Fruit fly (Drosophila melanogaster) whole organism, embryonic: ENCODE results near the gene CG6791.

Experiments
- Abd-B ChIP-seq: fragments of 200-800 bp; sonication (Bioruptor generic); optimal IDR thresholded peaks from 2 replicates; lab custom pipeline; 2018; ENCODE audit warnings: missing biosample characterization, mild to moderate bottlenecking, missing genetic modification characterization, moderate library complexity
- CG10366 ChIP-seq: fragments of 200-800 bp; sonication (Bioruptor generic); IDR thresholded peaks from 2 replicates; pipeline ENCODE4 v1.3.6; 2022; ENCODE audit warnings: missing biosample characterization, missing genetic modification characterization
- CG10543 ChIP-seq: fragments of 200-800 bp; sonication (Bioruptor generic); optimal IDR thresholded peaks from 3 replicates; lab custom pipeline; 2017; ENCODE audit warnings: missing biosample characterization, mild to moderate bottlenecking, missing genetic modification characterization, moderate library complexity
- CG11695 ChIP-seq: fragments of 200-800 bp; sonication (Bioruptor generic); IDR thresholded peaks from 3 replicates; pipeline ENCODE4 v1.3.6; 2022; ENCODE audit warnings: missing biosample characterization, missing genetic modification characterization
- CG11723 ChIP-seq: fragments of 200-800 bp; sonication (Bioruptor generic); optimal IDR thresholded peaks from 2 replicates; lab custom pipeline; 2017; ENCODE audit warnings: missing biosample characterization, mild to moderate bottlenecking, missing genetic modification characterization
- CG12236 ChIP-seq: fragments of 200-800 bp; sonication (Bioruptor generic); optimal IDR thresholded peaks from 2 replicates; lab custom pipeline; 2016; ENCODE audit warnings: missing biosample characterization, missing genetic modification characterization
- CG14965 ChIP-seq: fragments of 200-800 bp; sonication (Bioruptor generic); optimal IDR thresholded peaks from 2 replicates; lab custom pipeline; 2016; ENCODE audit warnings: missing biosample characterization, missing genetic modification characterization, borderline replicate concordance
- CG15479 ChIP-seq: fragments of 200-800 bp; sonication (Bioruptor generic); optimal IDR thresholded peaks from 3 replicates; lab custom pipeline; 2019; ENCODE audit warnings: missing biosample characterization, mild to moderate bottlenecking, missing genetic modification characterization, moderate library complexity
- CG17359 ChIP-seq: fragments of 200-800 bp; sonication (Bioruptor generic); optimal IDR thresholded peaks from 3 replicates; lab custom pipeline; 2018; ENCODE audit warnings: missing biosample characterization, mild to moderate bottlenecking, missing genetic modification characterization, moderate library complexity
- CG17802 ChIP-seq: fragments of 200-800 bp; sonication (Bioruptor generic); optimal IDR thresholded peaks from 2 replicates; lab custom pipeline; 2018; ENCODE audit warnings: missing biosample characterization, mild to moderate bottlenecking, missing genetic modification characterization, moderate library complexity
- CG2116 ChIP-seq: fragments of 200-800 bp; sonication (Bioruptor generic); optimal IDR thresholded peaks from 3 replicates; lab custom pipeline; 2018; ENCODE audit warnings: missing biosample characterization, mild to moderate bottlenecking, missing genetic modification characterization
- CG2712 ChIP-seq: fragments of 200-800 bp; optimal IDR thresholded peaks from 3 replicates; lab custom pipeline; 2019; ENCODE audit warnings: missing biosample characterization, mild to moderate bottlenecking, missing genetic modification characterization, moderate library complexity
- CG31224 ChIP-seq: fragments of 200-800 bp; sonication (Bioruptor generic); IDR thresholded peaks from 2 replicates; pipeline ENCODE4 v1.3.6; 2022; ENCODE audit warnings: missing biosample characterization, missing genetic modification characterization
- CG34422 ChIP-seq: fragments of 200-800 bp; sonication (Bioruptor generic); IDR thresholded peaks from 3 replicates; pipeline ENCODE4 v1.3.6; 2022; ENCODE audit warnings: missing biosample characterization, missing genetic modification characterization
- CG3995 ChIP-seq: fragments of 200-800 bp; sonication (Bioruptor generic); optimal IDR thresholded peaks from 3 replicates; lab custom pipeline; 2016; ENCODE audit warnings: missing biosample characterization, missing genetic modification characterization
- CG4820 ChIP-seq: fragments of 200-800 bp; sonication (Bioruptor generic); optimal IDR thresholded peaks from 3 replicates; lab custom pipeline; 2016; ENCODE audit warnings: missing biosample characterization, missing genetic modification characterization
- CG5180 ChIP-seq: fragments of 200-800 bp; sonication (Bioruptor generic); optimal IDR thresholded peaks from 3 replicates; lab custom pipeline; 2017; ENCODE audit warnings: missing biosample characterization, missing genetic modification characterization, mild to moderate bottlenecking, moderate library complexity, missing genetic modification reagents
- CG6689 ChIP-seq: fragments of 200-800 bp; sonication (Bioruptor generic); IDR thresholded peaks from 2 replicates; pipeline ENCODE4 v1.3.6; 2022; ENCODE audit warnings: missing biosample characterization, missing genetic modification characterization
- CG7357 ChIP-seq: fragments of 200-800 bp; sonication (Bioruptor generic); IDR thresholded peaks from 3 replicates; pipeline ENCODE4 v1.3.6; 2022; ENCODE audit warnings: missing biosample characterization, missing genetic modification characterization
- CG7556 ChIP-seq: fragments of 200-800 bp; sonication (Bioruptor generic); optimal IDR thresholded peaks from 2 replicates; lab custom pipeline; 2017; ENCODE audit warnings: missing biosample characterization, mild to moderate bottlenecking, missing genetic modification characterization
- CG8765 ChIP-seq: fragments of 200-800 bp; sonication (Bioruptor generic); IDR thresholded peaks from 2 replicates; pipeline ENCODE4 v1.3.6; 2022; ENCODE audit warnings: missing biosample characterization, missing genetic modification characterization
- CG9727 ChIP-seq: fragments of 200-800 bp; sonication (Bioruptor generic); optimal IDR thresholded peaks from 3 replicates; lab custom pipeline; 2017; ENCODE audit warnings: missing biosample characterization, mild to moderate bottlenecking, missing genetic modification characterization
- CHES-1-like ChIP-seq: fragments of 200-800 bp; sonication (Bioruptor generic); optimal IDR thresholded peaks from 2 replicates; lab custom pipeline; 2016; ENCODE audit warnings: missing biosample characterization, missing genetic modification characterization
- CrebB ChIP-seq: fragments of 200-800 bp; sonication (Bioruptor generic); optimal IDR thresholded peaks from 3 replicates; lab custom pipeline; 2018; ENCODE audit warnings: missing biosample characterization, mild to moderate bottlenecking, missing genetic modification characterization
- Fer1 ChIP-seq: fragments of 200-800 bp; sonication (Bioruptor generic); optimal IDR thresholded peaks from 2 replicates; lab custom pipeline; 2017; ENCODE audit warnings: missing biosample characterization, mild to moderate bottlenecking, missing genetic modification characterization
- Gsc ChIP-seq: fragments of 200-800 bp; sonication (Bioruptor generic); IDR thresholded peaks from 2 replicates; pipeline ENCODE4 v1.3.6; 2022; ENCODE audit warnings: missing biosample characterization, missing genetic modification characterization
- H2.0 ChIP-seq: fragments of 200-800 bp; sonication (Bioruptor generic); IDR thresholded peaks from 2 replicates; pipeline ENCODE4 v1.3.6; 2022; ENCODE audit warnings: missing biosample characterization, missing genetic modification characterization
- HLH54F ChIP-seq: fragments of 200-800 bp; sonication (Bioruptor generic); optimal IDR thresholded peaks from 3 replicates; lab custom pipeline; 2016; ENCODE audit warnings: missing biosample characterization, missing genetic modification characterization
- Jarid2 ChIP-seq: fragments of 200-800 bp; sonication (Bioruptor generic); optimal IDR thresholded peaks from 3 replicates; lab custom pipeline; 2017; ENCODE audit warnings: mild to moderate bottlenecking, missing biosample characterization, missing genetic modification reagents, missing genetic modification characterization
- Lim3 ChIP-seq: fragments of 200-800 bp; sonication (Bioruptor generic); IDR thresholded peaks from 2 replicates; pipeline ENCODE4 v1.3.6; 2022; ENCODE audit warnings: missing biosample characterization, missing genetic modification characterization
- MBD-R2 ChIP-seq: fragments of 200-800 bp; sonication (Bioruptor generic); IDR thresholded peaks from 2 replicates; pipeline ENCODE4 v1.3.6; 2022; ENCODE audit warnings: missing biosample characterization, missing genetic modification characterization
- NC2α ChIP-seq: fragments of 200-800 bp; sonication (Bioruptor generic); optimal IDR thresholded peaks from 2 replicates; lab custom pipeline; 2016; ENCODE audit warnings: missing biosample characterization, missing genetic modification characterization
- Ravus ChIP-seq: fragments of 200-800 bp; sonication (Bioruptor generic); IDR thresholded peaks from 2 replicates; pipeline ENCODE4 v1.3.6; 2022; ENCODE audit warnings: missing biosample characterization, missing genetic modification characterization
- Sry-β ChIP-seq: fragments of 200-800 bp; sonication (Bioruptor generic); optimal IDR thresholded peaks from 2 replicates; lab custom pipeline; 2018; ENCODE audit warnings: missing biosample characterization, mild to moderate bottlenecking, missing genetic modification characterization, moderate library complexity
- Sry-δ ChIP-seq: fragments of 200-800 bp; sonication (Bioruptor generic); optimal IDR thresholded peaks from 2 replicates; lab custom pipeline; 2016; ENCODE audit warnings: missing biosample characterization, missing genetic modification characterization
- Stat92E ChIP-seq, 3 experiments: fragments of >200 bp in 2 of 3; fragments of 200-800 bp in 1 of 3; sonication (Bioruptor generic) in 1 of 3; optimal IDR thresholded peaks; 2 replicates each; lab custom pipeline; 2017 to 2019; ENCODE audit warnings: missing biosample characterization in 3 of 3, missing genetic modification characterization in 3 of 3, mild to moderate bottlenecking in 1 of 3, moderate library complexity in 1 of 3
- ara ChIP-seq: fragments of 200-800 bp; sonication (Bioruptor generic); IDR thresholded peaks from 2 replicates; pipeline ENCODE4 v1.3.6; 2022; ENCODE audit warnings: missing biosample characterization, missing genetic modification characterization
- eve ChIP-seq, 2 experiments: fragments of >200 bp; optimal IDR thresholded peaks; 2 replicates each; lab custom pipeline; 2017; ENCODE audit warnings: missing biosample characterization in 2 of 2, missing genetic modification characterization in 2 of 2
- fru ChIP-seq: fragments of >200 bp; optimal IDR thresholded peaks from 2 replicates; lab custom pipeline; 2017
- gce ChIP-seq: fragments of 200-800 bp; sonication (Bioruptor generic); IDR thresholded peaks from 3 replicates; pipeline ENCODE4 v1.3.6; 2022; ENCODE audit warnings: missing biosample characterization, missing genetic modification characterization
- gcm2 ChIP-seq: fragments of 200-800 bp; sonication (Bioruptor generic); optimal IDR thresholded peaks from 2 replicates; lab custom pipeline; 2016; ENCODE audit warnings: missing biosample characterization, missing genetic modification characterization
- mirr ChIP-seq: fragments of 200-800 bp; sonication (Bioruptor generic); optimal IDR thresholded peaks from 3 replicates; lab custom pipeline; 2018; ENCODE audit warnings: missing biosample characterization, mild to moderate bottlenecking, missing genetic modification characterization
- nerfin-1 ChIP-seq: fragments of 200-800 bp; sonication (Bioruptor generic); optimal IDR thresholded peaks from 3 replicates; lab custom pipeline; 2019; ENCODE audit warnings: missing biosample characterization, mild to moderate bottlenecking, missing genetic modification characterization, moderate library complexity
- pnt ChIP-seq: fragments of 200-800 bp; sonication (Bioruptor generic); optimal IDR thresholded peaks from 3 replicates; lab custom pipeline; 2016; ENCODE audit warnings: missing biosample characterization, missing genetic modification characterization
- salm ChIP-seq: fragments of 200-800 bp; sonication (Bioruptor generic); optimal IDR thresholded peaks from 2 replicates; lab custom pipeline; 2018; ENCODE audit warnings: missing biosample characterization, mild to moderate bottlenecking, missing genetic modification characterization
- sqz ChIP-seq: fragments of 200-800 bp; sonication (Bioruptor generic); optimal IDR thresholded peaks from 3 replicates; lab custom pipeline; 2018; ENCODE audit warnings: missing biosample characterization, mild to moderate bottlenecking, missing genetic modification characterization
- unpg ChIP-seq: fragments of 200-800 bp; sonication (Bioruptor generic); optimal IDR thresholded peaks from 3 replicates; lab custom pipeline; 2018; ENCODE audit warnings: missing biosample characterization, mild to moderate bottlenecking, missing genetic modification characterization, moderate library complexity
- zf30C ChIP-seq: fragments of 200-800 bp; sonication (Bioruptor generic); optimal IDR thresholded peaks from 3 replicates; lab custom pipeline; 2018; ENCODE audit warnings: missing biosample characterization, mild to moderate bottlenecking, missing genetic modification characterization

The CG6791 gene

dm6 chr3R:11623025-11623424 is 33.1 kb upstream of the CG6791 start, which contains the start of gene CG14711 (continued):
- TF ChIP-seq CG15479 (GFP tag; lab: Kevin White, UChicago) (no peak), Sry-β (GFP tag; lab: Kevin White, UChicago) (no peak), Fer1 (GFP tag; lab: Kevin White, UChicago) (peak; percentile 88), pnt (peak; percentile 47), gcm2 (GFP tag; lab: Kevin White, UChicago) (peak; percentile 20), Lim3 (0 out of 2 replicates have a peak, but pooled peaks have one; percentile 17), CG2712 (tag; lab: Kevin White, UChicago) (peak; percentile 90), Gsc (GFP tag; lab: Robert Waterston, UW) (no peak), Ravus (GFP tag; lab: Robert Waterston, UW) (no peak), CG6689 (GFP tag; lab: Robert Waterston, UW) (peak; percentile 81), MBD-R2 (GFP tag; lab: Robert Waterston, UW) (peak; percentile 96), gce (GFP tag; lab: Robert Waterston, UW) (peak; percentile 74; the same call in 1 of the 3 replicates), salm (tag; lab: Kevin White, UChicago) (peak; percentile 79)

dm6 chr3R:11619709-11620409 is 29.9 kb upstream of the CG6791 start, which contains the start of the genes Jupiter and CG14710:
Gene Jupiter, minus strand, starts transcription at chr3R:11619906.
Gene CG14710, plus strand, starts transcription at chr3R:11620090.
- peak; percentile 50 for TF ChIP-seq CrebB (tag; lab: Kevin White, UChicago)
- peak; percentile 86 for TF ChIP-seq CG34422 (GFP tag; lab: Robert Waterston, UW)
- TF ChIP-seq CG7357 (GFP tag; lab: Robert Waterston, UW) = peak; percentile 46; the same call in 1 of the 3 replicates
- TF ChIP-seq CG7556 (GFP tag; lab: Kevin White, UChicago) = peak; percentile 21
- peak; percentile 62 for TF ChIP-seq CG2116 (GFP tag; lab: Kevin White, UChicago)
- TF ChIP-seq CG31224 (GFP tag; lab: Robert Waterston, UW) = no peak
- TF ChIP-seq nerfin-1 = peak; percentile 32
- TF ChIP-seq H2.0 (GFP tag; lab: Robert Waterston, UW) = 0 out of 2 replicates have a peak, but pooled peaks have one; percentile 21
- TF ChIP-seq Stat92E (GFP tag; optimal IDR thresholded peaks at IDR 0.05; lab: Kevin White, UChicago) = peak in 1 of 3 experiments; percentile 47
- peak; percentile 83 for TF ChIP-seq HLH54F (GFP tag; lab: Kevin White, UChicago)
- TF ChIP-seq CG4820 = peak; percentile 58
- TF ChIP-seq mirr (GFP tag; lab: Kevin White, UChicago) = peak; percentile 26
- TF ChIP-seq CG14965 (GFP tag; lab: Kevin White, UChicago) = no peak
- TF ChIP-seq CG3995 = peak; percentile 20
- TF ChIP-seq CG10366 (GFP tag; lab: Robert Waterston, UW) = peak; percentile 57
- TF ChIP-seq CG11695 (GFP tag; lab: Robert Waterston, UW) = no peak
- TF ChIP-seq CG10543 (GFP tag; lab: Kevin White, UChicago) = peak; percentile 61
- peak; percentile 31 for TF ChIP-seq CG11723 (GFP tag; lab: Kevin White, UChicago)
- peak; percentile 69; the same call in 1 of the 2 replicates for TF ChIP-seq CG8765 (GFP tag; lab: Robert Waterston, UW)
- 0 out of 3 replicates have a peak, but pooled peaks have one; percentile 41 for TF ChIP-seq gce (GFP tag; lab: Robert Waterston, UW)
- peak; percentile 48 for TF ChIP-seq Abd-B (GFP tag; lab: Kevin White, UChicago)
- peak; percentile 53 for TF ChIP-seq unpg
- TF ChIP-seq ara (GFP tag; lab: Robert Waterston, UW) = no peak
- TF ChIP-seq CG12236 = peak; percentile 31
- TF ChIP-seq NC2α (GFP tag; lab: Kevin White, UChicago) = peak; percentile 65
- no peak for TF ChIP-seq fru (lab: Kevin White, UChicago)
- TF ChIP-seq sqz (GFP tag; lab: Kevin White, UChicago) = no peak
- TF ChIP-seq zf30C (GFP tag; lab: Kevin White, UChicago) = peak; percentile 13
- no peak for TF ChIP-seq CG5180 (GFP tag; lab: Kevin White, UChicago)
- peak; percentile 90 for TF ChIP-seq CHES-1-like
- TF ChIP-seq Jarid2 (GFP tag; lab: Kevin White, UChicago) = peak; percentile 60
- peak; percentile 50 for TF ChIP-seq CG17359 (tag; lab: Kevin White, UChicago)
- TF ChIP-seq Sry-δ = peak; percentile 70
- peak; percentile 52 for TF ChIP-seq CG17802
- TF ChIP-seq CG9727 = no peak
- no peak for TF ChIP-seq eve (GFP tag; optimal IDR thresholded peaks at IDR 0.05; lab: Kevin White, UChicago)
